Worm (Caenorhabditis elegans) whole organism, young adult: ENCODE results near the gene sru-28.

Experiments
- D2030.7 ChIP-seq: fragments of 200-800 bp; sonication (Bioruptor generic); IDR thresholded peaks from 2 replicates; pipeline ENCODE4 v1.3.6; 2022; ENCODE audit warnings: missing genetic modification reagents, missing genetic modification characterization, missing compliant biosample characterization
- F23B12.7 ChIP-seq: sonication (generic microtip); optimal IDR thresholded peaks from 2 replicates; lab custom pipeline; 2017; ENCODE audit warnings: missing genetic modification characterization, mild to moderate bottlenecking, missing compliant biosample characterization, antibody characterized with exemption, moderate library complexity; ENCODE audit not compliant: insufficient read depth
- F33H1.4 ChIP-seq: fragments of 200-800 bp; sonication (Bioruptor generic); IDR thresholded peaks from 2 replicates; pipeline ENCODE4 v1.3.6; 2022; ENCODE audit warnings: missing genetic modification reagents, missing genetic modification characterization, missing compliant biosample characterization
- F37B4.10 ChIP-seq: fragments of 200-800 bp; sonication (Bioruptor generic); IDR thresholded peaks from 2 replicates; pipeline ENCODE4 v1.3.6; 2022; ENCODE audit warnings: missing genetic modification characterization, missing compliant biosample characterization
- F39B2.1 ChIP-seq: fragments of 200-800 bp; sonication (Bioruptor generic); IDR thresholded peaks from 2 replicates; pipeline ENCODE4 v1.3.6; 2022; ENCODE audit warnings: missing genetic modification reagents, missing genetic modification characterization, missing compliant biosample characterization
- F49E8.2 ChIP-seq: sonication (generic microtip); optimal IDR thresholded peaks from 3 replicates; lab custom pipeline; 2017; ENCODE audit warnings: missing genetic modification characterization, mild to moderate bottlenecking, missing compliant biosample characterization, antibody characterized with exemption, moderate library complexity; ENCODE audit not compliant: insufficient read depth
- F55B11.4 ChIP-seq: sonication (generic microtip); optimal IDR thresholded peaks from 2 replicates; lab custom pipeline; 2016; ENCODE audit warnings: missing compliant biosample characterization, missing genetic modification characterization, borderline replicate concordance; ENCODE audit not compliant: insufficient read depth
- T07F8.4 ChIP-seq: sonication (generic microtip); optimal IDR thresholded peaks from 2 replicates; lab custom pipeline; 2016; ENCODE audit warnings: mild to moderate bottlenecking, missing genetic modification characterization, moderate library complexity, missing compliant biosample characterization
- T26A5.8 ChIP-seq: sonication (generic microtip); optimal IDR thresholded peaks from 2 replicates; lab custom pipeline; 2016; ENCODE audit warnings: missing genetic modification characterization, missing compliant biosample characterization
- Y53F4B.3 ChIP-seq: fragments of 200-800 bp; sonication (Bioruptor generic); IDR thresholded peaks from 2 replicates; pipeline ENCODE4 v1.3.6; 2022; ENCODE audit warnings: missing genetic modification reagents, missing genetic modification characterization, missing compliant biosample characterization
- Y79H2A.3 ChIP-seq: fragments of 200-800 bp; sonication (Bioruptor generic); conservative IDR thresholded peaks from 2 replicates; pipeline ENCODE4 v1.3.6; 2022; ENCODE audit warnings: missing genetic modification reagents, missing genetic modification characterization, missing compliant biosample characterization
- akir-1 ChIP-seq: fragments of 200-800 bp; sonication (Bioruptor generic); optimal IDR thresholded peaks from 2 replicates; lab custom pipeline; 2018; ENCODE audit warnings: mild to moderate bottlenecking, missing genetic modification characterization, moderate library complexity, missing compliant biosample characterization
- ama-1 ChIP-seq, 3 experiments: fragments of 150-350 bp in 1 of 3; sonication (generic microtip) in 2 of 3; optimal IDR thresholded peaks; 2 replicates each; lab custom pipeline; 2014 to 2018; ENCODE audit warnings: missing biosample characterization in 2 of 3, missing genetic modification characterization in 2 of 3, missing genetic modification reagents in 2 of 3
- aptf-2 ChIP-seq: fragments of 200-800 bp; sonication (Bioruptor generic); conservative IDR thresholded peaks from 2 replicates; pipeline ENCODE4 v1.3.6; 2022; ENCODE audit warnings: missing genetic modification reagents, missing genetic modification characterization, missing compliant biosample characterization
- atf-7 ChIP-seq: sonication (generic microtip); optimal IDR thresholded peaks from 2 replicates; lab custom pipeline; 2017; ENCODE audit warnings: mild to moderate bottlenecking, missing genetic modification characterization, missing compliant biosample characterization
- athp-1 ChIP-seq: sonication (generic microtip); optimal IDR thresholded peaks from 2 replicates; lab custom pipeline; 2017; ENCODE audit warnings: mild to moderate bottlenecking, missing genetic modification characterization, missing compliant biosample characterization
- attf-5 ChIP-seq: fragments of 200-800 bp; sonication (Bioruptor generic); optimal IDR thresholded peaks from 2 replicates; lab custom pipeline; 2018; ENCODE audit warnings: mild to moderate bottlenecking, missing genetic modification characterization, missing compliant biosample characterization
- ccch-3 ChIP-seq: fragments of 200-800 bp; sonication (Bioruptor generic); optimal IDR thresholded peaks from 2 replicates; lab custom pipeline; 2018; ENCODE audit warnings: mild to moderate bottlenecking, missing genetic modification characterization, missing compliant biosample characterization
- cebp-1 ChIP-seq, 2 experiments: fragments of 200-800 bp in 1 of 2; sonication (Bioruptor generic) in 1 of 2; sonication (generic microtip) in 1 of 2; IDR thresholded peaks in 1 of 2; optimal IDR thresholded peaks in 1 of 2; 2 replicates each; pipeline versions ENCODE4 v1.3.6 to Lab custom; 2017 to 2022; ENCODE audit warnings: missing compliant biosample characterization in 2 of 2, missing genetic modification characterization in 2 of 2, mild to moderate bottlenecking in 1 of 2, missing genetic modification reagents in 1 of 2, moderate library complexity in 1 of 2
- ceh-40 ChIP-seq: fragments of 200-800 bp; sonication (Bioruptor generic); IDR thresholded peaks from 2 replicates; pipeline ENCODE4 v1.3.6; 2022; ENCODE audit warnings: missing genetic modification characterization, missing compliant biosample characterization
- ceh-79 ChIP-seq: sonication (generic microtip); optimal IDR thresholded peaks from 2 replicates; lab custom pipeline; 2017; ENCODE audit warnings: mild to moderate bottlenecking, missing genetic modification characterization, missing compliant biosample characterization
- dox-1 ChIP-seq: fragments of 200-800 bp; sonication (Bioruptor generic); IDR thresholded peaks from 2 replicates; pipeline ENCODE4 v1.3.6; 2022; ENCODE audit warnings: missing genetic modification reagents, missing genetic modification characterization, missing compliant biosample characterization
- egl-44 ChIP-seq: fragments of 200-800 bp; sonication (Bioruptor generic); IDR thresholded peaks from 2 replicates; pipeline ENCODE4 v1.3.6; 2022; ENCODE audit warnings: missing genetic modification reagents, missing genetic modification characterization, missing compliant biosample characterization
- egrh-3 ChIP-seq: fragments of 200-800 bp; sonication (Bioruptor generic); IDR thresholded peaks from 2 replicates; pipeline ENCODE4 v1.3.6; 2022; ENCODE audit warnings: missing genetic modification reagents, missing genetic modification characterization, missing compliant biosample characterization
- fkh-3 ChIP-seq: sonication (generic microtip); optimal IDR thresholded peaks from 2 replicates; lab custom pipeline; 2016; ENCODE audit warnings: mild to moderate bottlenecking, missing genetic modification characterization, missing compliant biosample characterization
- gei-17 ChIP-seq: fragments of 200-800 bp; sonication (Bioruptor generic); optimal IDR thresholded peaks from 2 replicates; lab custom pipeline; 2018; ENCODE audit warnings: mild to moderate bottlenecking, missing genetic modification characterization, missing compliant biosample characterization
- him-1 ChIP-seq: sonication (generic microtip); optimal IDR thresholded peaks from 2 replicates; lab custom pipeline; 2016; ENCODE audit warnings: missing genotype, missing genetic modification reagents, missing genetic modification characterization, missing compliant biosample characterization
- hmg-1.2 ChIP-seq: fragments of 200-800 bp; sonication (Bioruptor generic); IDR thresholded peaks from 2 replicates; pipeline ENCODE4 v1.3.6; 2022; ENCODE audit warnings: missing genetic modification reagents, missing genetic modification characterization, missing compliant biosample characterization
- hmg-20 ChIP-seq: fragments of 200-800 bp; sonication (Bioruptor generic); IDR thresholded peaks from 2 replicates; pipeline ENCODE4 v1.3.6; 2022; ENCODE audit warnings: missing genetic modification reagents, missing genetic modification characterization, missing compliant biosample characterization
- hrde-1 ChIP-seq: sonication (generic microtip); optimal IDR thresholded peaks from 2 replicates; lab custom pipeline; 2016; ENCODE audit warnings: missing genetic modification characterization, mild to moderate bottlenecking, missing compliant biosample characterization, moderate library complexity, missing genotype, missing genetic modification reagents, borderline replicate concordance
- lsy-27 ChIP-seq: sonication (generic microtip); optimal IDR thresholded peaks from 2 replicates; lab custom pipeline; 2017; ENCODE audit warnings: missing genetic modification characterization, mild to moderate bottlenecking, missing compliant biosample characterization, antibody characterized with exemption, missing genotype, borderline replicate concordance; ENCODE audit not compliant: insufficient read depth
- nfya-1 ChIP-seq: sonication (generic microtip); optimal IDR thresholded peaks from 2 replicates; lab custom pipeline; 2017; ENCODE audit warnings: antibody characterized with exemption, missing compliant biosample characterization, missing genetic modification characterization, borderline replicate concordance; ENCODE audit not compliant: insufficient read depth
- nhr-80 ChIP-seq: sonication (generic microtip); optimal IDR thresholded peaks from 2 replicates; lab custom pipeline; 2016; ENCODE audit warnings: missing genetic modification characterization, missing compliant biosample characterization
- rpc-1 ChIP-seq, 2 experiments: fragments of 150-350 bp in 1 of 2; sonication (generic microtip) in 1 of 2; optimal IDR thresholded peaks; 2 replicates each; lab custom pipeline; 2014 to 2018; ENCODE audit warnings: missing biosample characterization in 1 of 2, missing genetic modification characterization in 1 of 2, missing genetic modification reagents in 1 of 2, missing genotype in 1 of 2
- tbp1 ChIP-seq: fragments of 200-800 bp; sonication (Bioruptor generic); optimal IDR thresholded peaks from 2 replicates; lab custom pipeline; 2018; ENCODE audit warnings: mild to moderate bottlenecking, missing genetic modification characterization, missing compliant biosample characterization
- xnd-1 ChIP-seq: sonication (generic microtip); optimal IDR thresholded peaks from 2 replicates; lab custom pipeline; 2016; ENCODE audit warnings: missing genotype, missing genetic modification reagents, missing genetic modification characterization, missing compliant biosample characterization
- zfh-2 ChIP-seq: fragments of 200-800 bp; sonication (Bioruptor generic); conservative IDR thresholded peaks from 2 replicates; pipeline ENCODE4 v1.3.6; 2022; ENCODE audit warnings: missing genetic modification reagents, missing genetic modification characterization, missing compliant biosample characterization
- ztf-18 ChIP-seq: sonication (generic microtip); optimal IDR thresholded peaks from 2 replicates; lab custom pipeline; 2016; ENCODE audit warnings: missing genotype, mild to moderate bottlenecking, missing genetic modification characterization, missing compliant biosample characterization
- ztf-22 ChIP-seq: fragments of 200-800 bp; sonication (Bioruptor generic); optimal IDR thresholded peaks from 2 replicates; lab custom pipeline; 2018; ENCODE audit warnings: mild to moderate bottlenecking, missing genetic modification characterization, moderate library complexity, missing compliant biosample characterization
- ztf-6 ChIP-seq: fragments of 200-800 bp; sonication (Bioruptor generic); IDR thresholded peaks from 2 replicates; pipeline ENCODE4 v1.3.6; 2022; ENCODE audit warnings: missing genetic modification reagents, missing genetic modification characterization, missing compliant biosample characterization

sru-28 gene

ce11 chrV:1464543-1465040 lies 41.5 kb upstream of the sru-28 start, which contains the start of the genes fpn-1.2 and pqn-54:
fpn-1.2 (minus strand) TSS chrV:1464699.
pqn-54 (plus strand) TSS chrV:1464990.
- peak; percentile 87 for TF ChIP-seq nhr-80 (tag; lab: Kevin White, UChicago)
- peak; percentile 9 for TF ChIP-seq atf-7 (tag; lab: Kevin White, UChicago)
- TF ChIP-seq ceh-79 (tag; lab: Kevin White, UChicago), result no peak

DNA sequence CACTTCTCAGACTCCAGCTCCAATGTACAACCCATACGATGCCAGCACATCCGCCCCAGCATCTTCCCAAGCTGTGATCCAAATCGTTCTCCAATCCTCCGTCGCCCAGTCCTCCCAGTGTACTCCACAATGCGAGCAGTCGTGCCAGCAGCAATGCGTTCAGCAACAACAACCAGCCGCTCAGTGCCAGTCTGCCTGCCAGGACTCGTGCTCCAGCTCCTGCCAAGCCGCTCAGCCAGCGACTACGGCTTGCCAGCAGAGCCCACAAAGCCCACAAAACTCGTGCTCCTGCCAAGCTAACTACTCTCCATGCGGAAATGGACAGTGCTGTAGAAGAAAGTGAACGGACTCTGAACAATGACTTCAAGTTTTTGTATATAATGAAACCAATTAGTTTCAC lies 40.2 kb upstream of the sru-28 start:
- TF ChIP-seq zfh-2 (GFP tag; lab: Robert Waterston, UW) (peak; percentile 81), Y79H2A.3 (GFP tag; lab: Robert Waterston, UW) (no peak), egrh-3 (GFP tag; lab: Robert Waterston, UW) (peak; percentile 81), egl-44 (GFP tag; lab: Robert Waterston, UW) (no peak), tbp1 (GFP tag; lab: Kevin White, UChicago) (no peak), F37B4.10 (GFP tag; lab: Robert Waterston, UW) (0 out of 2 replicates have a peak, but pooled peaks have one; percentile 18), ceh-79 (tag; lab: Kevin White, UChicago) (no peak), nfya-1 (tag; lab: Kevin White, UChicago) (no peak), ztf-6 (GFP tag; lab: Robert Waterston, UW) (no peak), ztf-22 (GFP tag; lab: Kevin White, UChicago) (no peak), ccch-3 (no peak), xnd-1 (tag; lab: Kevin White, UChicago) (no peak), akir-1 (GFP tag; lab: Kevin White, UChicago) (no peak), fkh-3 (tag; lab: Kevin White, UChicago) (peak; percentile 39), him-1 (no peak), hmg-20 (no peak)

DNA sequence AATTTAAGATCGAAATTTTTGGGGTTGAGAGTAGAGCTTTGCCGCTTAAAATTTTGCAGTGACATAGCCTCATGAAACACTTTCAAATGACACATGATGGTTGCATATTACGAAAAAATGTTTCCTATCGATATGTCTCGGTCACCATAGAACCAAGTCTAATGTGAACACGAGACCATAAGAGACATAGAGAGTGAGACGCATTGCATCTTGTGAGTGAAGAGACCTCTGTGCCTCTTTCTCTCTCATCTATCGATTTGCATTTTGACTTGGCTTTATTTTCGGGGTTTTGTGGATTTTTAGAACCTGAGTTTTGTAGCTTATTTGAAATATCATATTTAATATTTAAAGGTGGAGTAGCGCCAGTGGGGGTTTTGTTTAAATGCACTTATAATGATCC lies 39.1 kb upstream of the sru-28 start:
- TF ChIP-seq F23B12.7 (tag; lab: Kevin White, UChicago) (no peak), cebp-1 (GFP tag; IDR thresholded peaks at IDR 0.05; lab: Robert Waterston, UW) (no peak), cebp-1 (tag; optimal IDR thresholded peaks at IDR 0.05; lab: Kevin White, UChicago) (peak; percentile 65), hmg-1.2 (GFP tag; lab: Robert Waterston, UW) (peak; percentile 34; the same call in 1 of the 2 replicates), nhr-80 (tag; lab: Kevin White, UChicago) (peak; percentile 43), attf-5 (GFP tag; lab: Kevin White, UChicago) (peak; percentile 58)

- TF ChIP-seq lsy-27 (no peak), F23B12.7 (tag; lab: Kevin White, UChicago) (no peak), ceh-40 (GFP tag; lab: Robert Waterston, UW) (no peak), athp-1 (tag; lab: Kevin White, UChicago) (no peak), dox-1 (GFP tag; lab: Robert Waterston, UW) (no peak), gei-17 (GFP tag; lab: Kevin White, UChicago) (no peak), Y53F4B.3 (GFP tag; lab: Robert Waterston, UW) (no peak), F55B11.4 (no peak)
- TF ChIP-seq, all 124 proteins: peak for 0
These were observed 38.7 kb upstream of the sru-28 start, which contains the start of gene gid-8 for ce11 chrV:1467444-1467843. gid-8 (plus strand) TSS chrV:1467744.

- TF ChIP-seq F49E8.2 (tag; lab: Kevin White, UChicago), result no peak
- TF ChIP-seq F39B2.1 (GFP tag; lab: Robert Waterston, UW), result no peak
- no peak for TF ChIP-seq zfh-2 (GFP tag; lab: Robert Waterston, UW)
- TF ChIP-seq hrde-1 (tag; lab: Kevin White, UChicago), result no peak
- TF ChIP-seq ama-1 (optimal IDR thresholded peaks at IDR 0.05; lab: Kevin White, UChicago), result no peak
- TF ChIP-seq ama-1 (GFP tag; optimal IDR thresholded peaks at IDR 0.05; lab: Kevin White, UChicago), result no peak
- TF ChIP-seq D2030.7, result no peak
- TF ChIP-seq T07F8.4 (tag; lab: Kevin White, UChicago), result no peak
- TF ChIP-seq rpc-1 (optimal IDR thresholded peaks at IDR 0.05; lab: Kevin White, UChicago), result no peak
- no peak for TF ChIP-seq rpc-1 (tag; optimal IDR thresholded peaks at IDR 0.05; lab: Kevin White, UChicago)
- TF ChIP-seq T26A5.8, result no peak
- no peak for TF ChIP-seq aptf-2 (GFP tag; lab: Robert Waterston, UW)
- TF ChIP-seq F33H1.4 (GFP tag; lab: Robert Waterston, UW), result no peak
- no peak for TF ChIP-seq ztf-18 (tag; lab: Kevin White, UChicago)
- TF ChIP-seq, all 124 proteins: peak for 0
These were observed 37.2 kb upstream of the sru-28 start for ce11 chrV:1468905-1469304.
